Fruit fly (Drosophila melanogaster) whole organism, embryonic: ENCODE results near the gene CG13476.

Experiments used
- Abd-B ChIP-seq: fragments of 200-800 bp; sonication (Bioruptor generic); optimal IDR thresholded peaks from 2 replicates; lab custom pipeline; 2018; ENCODE audit warnings: missing biosample characterization, mild to moderate bottlenecking, missing genetic modification characterization, moderate library complexity
- Awh ChIP-seq: fragments of 200-800 bp; sonication (Bioruptor generic); IDR thresholded peaks from 2 replicates; pipeline ENCODE4, ENCODE4 v1.3.6; 2022; ENCODE audit warnings: missing biosample characterization, missing genetic modification characterization
- CG10267 ChIP-seq: fragments of 200-800 bp; sonication (Bioruptor generic); optimal IDR thresholded peaks from 2 replicates; lab custom pipeline; 2018; ENCODE audit warnings: missing biosample characterization, mild to moderate bottlenecking, missing genetic modification characterization, moderate library complexity
- CG11085 ChIP-seq: fragments of 200-800 bp; sonication (Bioruptor generic); IDR thresholded peaks from 2 replicates; pipeline ENCODE4 v1.3.6; 2022; ENCODE audit warnings: missing biosample characterization, missing genetic modification characterization
- CG11398 ChIP-seq: fragments of 200-800 bp; sonication (Bioruptor generic); optimal IDR thresholded peaks from 2 replicates; lab custom pipeline; 2016; ENCODE audit warnings: missing biosample characterization, missing genetic modification characterization
- CG11560 ChIP-seq: fragments of 200-800 bp; sonication (Bioruptor generic); IDR thresholded peaks from 3 replicates; pipeline ENCODE4 v1.3.6; 2022; ENCODE audit warnings: missing biosample characterization, missing genetic modification characterization
- CG12659 ChIP-seq: fragments of 200-800 bp; sonication (Bioruptor generic); optimal IDR thresholded peaks from 3 replicates; lab custom pipeline; 2017; ENCODE audit warnings: mild to moderate bottlenecking, missing biosample characterization, missing genetic modification reagents, missing genetic modification characterization
- CG15696 ChIP-seq: fragments of 200-800 bp; sonication (Bioruptor generic); optimal IDR thresholded peaks from 2 replicates; lab custom pipeline; 2019; ENCODE audit warnings: missing biosample characterization, mild to moderate bottlenecking, missing genetic modification characterization, moderate library complexity
- CG16779 ChIP-seq: fragments of 200-800 bp; sonication (Bioruptor generic); IDR thresholded peaks from 2 replicates; pipeline ENCODE4 v1.3.6; 2022; ENCODE audit warnings: missing biosample characterization, missing genetic modification characterization
- CG17359 ChIP-seq: fragments of 200-800 bp; sonication (Bioruptor generic); optimal IDR thresholded peaks from 3 replicates; lab custom pipeline; 2018; ENCODE audit warnings: missing biosample characterization, mild to moderate bottlenecking, missing genetic modification characterization, moderate library complexity
- CG17385 ChIP-seq: fragments of 200-800 bp; sonication (Bioruptor generic); optimal IDR thresholded peaks from 3 replicates; lab custom pipeline; 2018; ENCODE audit warnings: missing biosample characterization, mild to moderate bottlenecking, missing genetic modification characterization
- CG18262 ChIP-seq: fragments of 200-800 bp; optimal IDR thresholded peaks from 3 replicates; lab custom pipeline; 2019; ENCODE audit warnings: missing biosample characterization, mild to moderate bottlenecking, missing genetic modification characterization, moderate library complexity
- CG2116 ChIP-seq: fragments of 200-800 bp; sonication (Bioruptor generic); optimal IDR thresholded peaks from 3 replicates; lab custom pipeline; 2018; ENCODE audit warnings: missing biosample characterization, mild to moderate bottlenecking, missing genetic modification characterization
- CG2120 ChIP-seq: fragments of 200-800 bp; sonication (Bioruptor generic); optimal IDR thresholded peaks from 3 replicates; lab custom pipeline; 2016; ENCODE audit warnings: missing biosample characterization, missing genetic modification characterization
- CG2199 ChIP-seq: fragments of 200-800 bp; sonication (Bioruptor generic); IDR thresholded peaks from 3 replicates; pipeline ENCODE4 v1.3.6; 2022; ENCODE audit warnings: missing biosample characterization, missing genetic modification characterization
- CG2202 ChIP-seq: fragments of 200-800 bp; sonication (Bioruptor generic); optimal IDR thresholded peaks from 2 replicates; lab custom pipeline; 2018; ENCODE audit warnings: missing biosample characterization, mild to moderate bottlenecking, missing genetic modification characterization
- CG3995 ChIP-seq: fragments of 200-800 bp; sonication (Bioruptor generic); optimal IDR thresholded peaks from 3 replicates; lab custom pipeline; 2016; ENCODE audit warnings: missing biosample characterization, missing genetic modification characterization
- CG4360 ChIP-seq: fragments of 200-800 bp; sonication (Bioruptor generic); IDR thresholded peaks from 2 replicates; pipeline ENCODE4 v1.3.6; 2022; ENCODE audit warnings: missing biosample characterization, missing genetic modification characterization
- CG43689 ChIP-seq: fragments of 200-800 bp; sonication (Bioruptor generic); IDR thresholded peaks from 2 replicates; pipeline ENCODE4 v1.3.6; 2022; ENCODE audit warnings: missing biosample characterization, missing genetic modification characterization
- CG6689 ChIP-seq: fragments of 200-800 bp; sonication (Bioruptor generic); IDR thresholded peaks from 2 replicates; pipeline ENCODE4 v1.3.6; 2022; ENCODE audit warnings: missing biosample characterization, missing genetic modification characterization
- CG7372 ChIP-seq: fragments of 200-800 bp; sonication (Bioruptor generic); IDR thresholded peaks from 2 replicates; pipeline ENCODE4 v1.3.6; 2022; ENCODE audit warnings: missing biosample characterization, missing genetic modification characterization
- CG7963 ChIP-seq: fragments of 200-800 bp; sonication (Bioruptor generic); IDR thresholded peaks from 3 replicates; pipeline ENCODE4 v1.3.6; 2022; ENCODE audit warnings: missing biosample characterization, missing genetic modification characterization; ENCODE audit not compliant: partially characterized antibody
- CrebB ChIP-seq: fragments of 200-800 bp; sonication (Bioruptor generic); optimal IDR thresholded peaks from 3 replicates; lab custom pipeline; 2018; ENCODE audit warnings: missing biosample characterization, mild to moderate bottlenecking, missing genetic modification characterization
- D ChIP-seq, 2 experiments: fragments of 200-800 bp in 1 of 2; fragments of >200 bp in 1 of 2; sonication (Bioruptor generic) in 1 of 2; optimal IDR thresholded peaks; 2 replicates in 1 of 2; 3 replicates in 1 of 2; lab custom pipeline; 2017; ENCODE audit warnings: mild to moderate bottlenecking in 1 of 2, missing biosample characterization in 1 of 2, missing genetic modification characterization in 1 of 2, missing genetic modification reagents in 1 of 2
- D19B ChIP-seq: fragments of 200-800 bp; sonication (Bioruptor generic); optimal IDR thresholded peaks from 2 replicates; lab custom pipeline; 2017; ENCODE audit warnings: missing biosample characterization, mild to moderate bottlenecking, missing genetic modification characterization
- Dek ChIP-seq: fragments of 200-800 bp; sonication (Bioruptor generic); optimal IDR thresholded peaks from 3 replicates; lab custom pipeline; 2019; ENCODE audit warnings: missing biosample characterization, mild to moderate bottlenecking, missing genetic modification characterization, moderate library complexity
- Hr78 ChIP-seq, 2 experiments: fragments of 200-800 bp in 1 of 2; fragments of >200 bp in 1 of 2; sonication (Bioruptor generic) in 1 of 2; optimal IDR thresholded peaks; 2 replicates each; lab custom pipeline; 2017 to 2019; ENCODE audit warnings: missing biosample characterization in 2 of 2, missing genetic modification characterization in 2 of 2, mild to moderate bottlenecking in 1 of 2, moderate library complexity in 1 of 2
- Mad ChIP-seq: fragments of 200-800 bp; sonication (Bioruptor generic); optimal IDR thresholded peaks from 2 replicates; lab custom pipeline; 2016; ENCODE audit warnings: missing biosample characterization, missing genetic modification characterization
- NK7.1 ChIP-seq: fragments of 200-800 bp; sonication (Bioruptor generic); optimal IDR thresholded peaks from 3 replicates; lab custom pipeline; 2016; ENCODE audit warnings: missing biosample characterization, missing genetic modification characterization
- Oaz ChIP-seq: fragments of 200-800 bp; sonication (Bioruptor generic); IDR thresholded peaks from 2 replicates; pipeline ENCODE4 v1.3.6; 2022; ENCODE audit warnings: missing biosample characterization, missing genetic modification characterization
- Side ChIP-seq: fragments of 200-800 bp; sonication (Bioruptor generic); optimal IDR thresholded peaks from 2 replicates; lab custom pipeline; 2016; ENCODE audit warnings: missing biosample characterization, missing genetic modification characterization
- Sin3A ChIP-seq: fragments of >200 bp; optimal IDR thresholded peaks from 2 replicates; lab custom pipeline; 2018
- Xrp1 ChIP-seq: fragments of 200-800 bp; sonication (Bioruptor generic); IDR thresholded peaks from 2 replicates; pipeline ENCODE4 v1.3.6; 2022; ENCODE audit warnings: missing biosample characterization, missing genetic modification characterization
- chn ChIP-seq: fragments of 200-800 bp; sonication (Bioruptor generic); optimal IDR thresholded peaks from 2 replicates; lab custom pipeline; 2016; ENCODE audit warnings: missing biosample characterization, missing genetic modification characterization
- ci ChIP-seq: fragments of 200-800 bp; sonication (Bioruptor generic); IDR thresholded peaks from 3 replicates; pipeline ENCODE4 v1.3.6; 2022; ENCODE audit warnings: missing biosample characterization, missing genetic modification characterization
- croc ChIP-seq: fragments of 200-800 bp; sonication (Bioruptor generic); conservative IDR thresholded peaks from 3 replicates; pipeline ENCODE4 v1.3.6; 2022; ENCODE audit warnings: missing biosample characterization, missing genetic modification characterization
- danr ChIP-seq: fragments of 200-800 bp; sonication (Bioruptor generic); IDR thresholded peaks from 2 replicates; pipeline ENCODE4 v1.3.6; 2022; ENCODE audit warnings: missing biosample characterization, missing genetic modification characterization
- fd102C ChIP-seq: fragments of 200-800 bp; sonication (Bioruptor generic); optimal IDR thresholded peaks from 2 replicates; lab custom pipeline; 2018; ENCODE audit warnings: missing biosample characterization, mild to moderate bottlenecking, missing genetic modification characterization, moderate library complexity
- fd3F ChIP-seq: fragments of 200-800 bp; sonication (Bioruptor generic); optimal IDR thresholded peaks from 2 replicates; lab custom pipeline; 2018; ENCODE audit warnings: missing biosample characterization, mild to moderate bottlenecking, missing genetic modification characterization, moderate library complexity
- gem ChIP-seq: fragments of 200-800 bp; sonication (Bioruptor generic); optimal IDR thresholded peaks from 2 replicates; lab custom pipeline; 2019; ENCODE audit warnings: missing biosample characterization, mild to moderate bottlenecking, missing genetic modification characterization, moderate library complexity
- lola ChIP-seq, 3 experiments: fragments of >200 bp in 2 of 3; fragments of 200-800 bp in 1 of 3; sonication (Bioruptor generic) in 1 of 3; optimal IDR thresholded peaks; 2 replicates each; lab custom pipeline; 2017 to 2019; ENCODE audit warnings: missing biosample characterization in 3 of 3, missing genetic modification characterization in 3 of 3, mild to moderate bottlenecking in 1 of 3, moderate library complexity in 1 of 3
- nerfin-1 ChIP-seq: fragments of 200-800 bp; sonication (Bioruptor generic); optimal IDR thresholded peaks from 3 replicates; lab custom pipeline; 2019; ENCODE audit warnings: missing biosample characterization, mild to moderate bottlenecking, missing genetic modification characterization, moderate library complexity
- otp ChIP-seq: fragments of 200-800 bp; sonication (Bioruptor generic); IDR thresholded peaks from 3 replicates; pipeline ENCODE4, ENCODE4 v1.3.6; 2022; ENCODE audit warnings: missing biosample characterization, missing genetic modification characterization
- sc ChIP-seq, 3 experiments: fragments of >200 bp in 2 of 3; fragments of 200-800 bp in 1 of 3; sonication (Bioruptor generic) in 1 of 3; optimal IDR thresholded peaks; 2 replicates in 2 of 3; 3 replicates in 1 of 3; lab custom pipeline; 2017; ENCODE audit warnings: mild to moderate bottlenecking in 1 of 3, missing biosample characterization in 1 of 3, missing genetic modification characterization in 1 of 3, missing genetic modification reagents in 1 of 3
- scrt ChIP-seq: fragments of 200-800 bp; sonication (Bioruptor generic); optimal IDR thresholded peaks from 2 replicates; lab custom pipeline; 2018; ENCODE audit warnings: missing biosample characterization, mild to moderate bottlenecking, missing genetic modification characterization, moderate library complexity
- sens ChIP-seq: fragments of 200-800 bp; sonication (Bioruptor generic); peaks from one replicate; lab custom pipeline; 2016; ENCODE audit warnings: missing biosample characterization, missing genetic modification characterization
- slbo ChIP-seq: fragments of 200-800 bp; sonication (Bioruptor generic); IDR thresholded peaks from 2 replicates; pipeline ENCODE4 v1.3.6; 2022; ENCODE audit warnings: missing biosample characterization, missing genetic modification characterization
- tap ChIP-seq: fragments of 200-800 bp; optimal IDR thresholded peaks from 3 replicates; lab custom pipeline; 2019; ENCODE audit warnings: missing biosample characterization, mild to moderate bottlenecking, missing genetic modification characterization, moderate library complexity
- tx ChIP-seq: fragments of 200-800 bp; sonication (Bioruptor generic); optimal IDR thresholded peaks from 2 replicates; lab custom pipeline; 2016; ENCODE audit warnings: missing biosample characterization, missing genetic modification characterization

CG13476 gene

dm6 chr3L:14678097-14678679 is 27.1 kb upstream of the CG13476 start, which contains the start of gene CG4914 (continued):
- peak; percentile 94 for TF ChIP-seq gem (tag; lab: Kevin White, UChicago)
- no peak for TF ChIP-seq sc (optimal IDR thresholded peaks at IDR 0.05; lab: Kevin White, UChicago)
- TF ChIP-seq sc (GFP tag; optimal IDR thresholded peaks at IDR 0.05; lab: Kevin White, UChicago) = peak; percentile 82
- no peak for TF ChIP-seq CG11398
- no peak for TF ChIP-seq CG3995 (GFP tag; lab: Kevin White, UChicago)
- peak; percentile 76 for TF ChIP-seq nerfin-1 (tag; lab: Kevin White, UChicago)
- TF ChIP-seq croc (GFP tag; lab: Robert Waterston, UW) = peak; percentile 79
- TF ChIP-seq Xrp1 (GFP tag; lab: Robert Waterston, UW) = peak; percentile 89
- TF ChIP-seq fd102C (GFP tag; lab: Kevin White, UChicago) = no peak
- TF ChIP-seq Awh = peak; percentile 77; the same call in 1 of the 2 replicates
- no peak for TF ChIP-seq Side
- peak in 1 of 2 experiments; percentile 77 for TF ChIP-seq Hr78 (GFP tag; optimal IDR thresholded peaks at IDR 0.05; lab: Kevin White, UChicago)
- TF ChIP-seq fd3F = peak; percentile 51
- TF ChIP-seq otp (GFP tag; lab: Robert Waterston, UW) = 0 out of 3 replicates have a peak, but pooled peaks have one; percentile 46
- TF ChIP-seq CG15696 = peak; percentile 58
- peak; percentile 4 for TF ChIP-seq CrebB
- no peak for TF ChIP-seq D (optimal IDR thresholded peaks at IDR 0.05; lab: Kevin White, UChicago)
- TF ChIP-seq D (GFP tag; optimal IDR thresholded peaks at IDR 0.05; lab: Kevin White, UChicago) = peak; percentile 83
- TF ChIP-seq danr = no peak
- peak; percentile 67 for TF ChIP-seq CG12659 (GFP tag; lab: Kevin White, UChicago)
- TF ChIP-seq CG2202 (tag; lab: Kevin White, UChicago) = peak; percentile 86
- 0 out of 2 replicates have a peak, but pooled peaks have one; percentile 22 for TF ChIP-seq CG7372
- peak; percentile 94 for TF ChIP-seq CG18262 (tag; lab: Kevin White, UChicago)
- peak; percentile 82 for TF ChIP-seq ci
- no peak for TF ChIP-seq CG11085 (GFP tag; lab: Robert Waterston, UW)
- TF ChIP-seq chn (GFP tag; lab: Kevin White, UChicago) = peak; percentile 14
- TF ChIP-seq CG43689 (GFP tag; lab: Robert Waterston, UW) = no peak
- TF ChIP-seq scrt (GFP tag; lab: Kevin White, UChicago) = peak; percentile 30
- TF ChIP-seq tap = peak; percentile 47
- peak; percentile 53 for TF ChIP-seq CG2116
- no peak for TF ChIP-seq Oaz (GFP tag; lab: Robert Waterston, UW)
- peak; percentile 46; the same call in 1 of the 3 replicates for TF ChIP-seq CG11560 (tag; lab: Robert Waterston, UW)
- TF ChIP-seq CG16779 (GFP tag; lab: Robert Waterston, UW) = 0 out of 2 replicates have a peak, but pooled peaks have one; percentile 47
- TF ChIP-seq CG2120 = peak; percentile 56
- no peak for TF ChIP-seq Sin3A (lab: Kevin White, UChicago)
- TF ChIP-seq CG4360 (GFP tag; lab: Robert Waterston, UW) = 0 out of 2 replicates have a peak, but pooled peaks have one; percentile 27
- peak; percentile 81 for TF ChIP-seq CG10267 (tag; lab: Kevin White, UChicago)
- peak; percentile 82 for TF ChIP-seq Abd-B (GFP tag; lab: Kevin White, UChicago)
- TF ChIP-seq slbo (GFP tag; lab: Robert Waterston, UW) = peak; percentile 54
- no peak for TF ChIP-seq tx
- TF ChIP-seq CG6689 (GFP tag; lab: Robert Waterston, UW) = peak; percentile 77
- TF ChIP-seq CG2199 (GFP tag; lab: Robert Waterston, UW) = no peak
- TF ChIP-seq NK7.1 (GFP tag; lab: Kevin White, UChicago) = no peak
- peak in 1 of 3 experiments; percentile 96 for TF ChIP-seq lola (GFP tag; optimal IDR thresholded peaks at IDR 0.05; lab: Kevin White, UChicago)
- peak; percentile 17 for TF ChIP-seq Mad (GFP tag; lab: Kevin White, UChicago)
- TF ChIP-seq CG17385 = peak; percentile 60
- TF ChIP-seq CG7963 = no peak
- peak; percentile 92 for TF ChIP-seq sens (GFP tag; lab: Kevin White, UChicago)
- TF ChIP-seq CG17359 (tag; lab: Kevin White, UChicago) = peak; percentile 69
- TF ChIP-seq D19B (GFP tag; lab: Kevin White, UChicago) = no peak
- TF ChIP-seq Dek (tag; lab: Kevin White, UChicago) = peak; percentile 10
